Worm (Caenorhabditis elegans): ENCODE results near the gene zen-4.

zen-4 gene

DNA sequence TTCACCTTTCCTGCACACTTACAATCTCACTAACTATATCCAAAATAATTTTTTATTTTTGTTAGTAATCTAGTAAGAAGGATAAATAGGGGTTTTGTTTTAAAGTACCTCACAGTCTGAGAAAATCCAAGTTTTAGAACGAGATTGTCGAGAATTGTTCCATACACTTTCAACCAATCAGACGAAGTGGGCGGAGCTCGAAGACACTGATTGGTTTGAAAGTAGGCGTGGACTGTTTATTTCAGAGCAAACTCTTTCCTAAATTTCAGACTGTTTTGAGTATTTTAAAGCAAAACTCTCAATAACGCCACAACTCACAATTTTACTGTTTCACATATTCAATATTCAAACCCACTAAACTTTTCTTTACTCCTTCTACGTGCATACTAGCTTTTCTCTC lies 47.0 kb upstream of the zen-4 start:
- no peak for TF ChIP-seq F26F4.8 (GFP tag; conservative IDR thresholded peaks at IDR 0.05)
- no peak for TF ChIP-seq lin-15B (tag; optimal IDR thresholded peaks at IDR 0.05)
- TF ChIP-seq Y5F2A.4 (GFP tag; optimal IDR thresholded peaks at IDR 0.05): no peak
- no peak for TF ChIP-seq F44E2.7 (GFP tag; IDR thresholded peaks at IDR 0.05)

DNA sequence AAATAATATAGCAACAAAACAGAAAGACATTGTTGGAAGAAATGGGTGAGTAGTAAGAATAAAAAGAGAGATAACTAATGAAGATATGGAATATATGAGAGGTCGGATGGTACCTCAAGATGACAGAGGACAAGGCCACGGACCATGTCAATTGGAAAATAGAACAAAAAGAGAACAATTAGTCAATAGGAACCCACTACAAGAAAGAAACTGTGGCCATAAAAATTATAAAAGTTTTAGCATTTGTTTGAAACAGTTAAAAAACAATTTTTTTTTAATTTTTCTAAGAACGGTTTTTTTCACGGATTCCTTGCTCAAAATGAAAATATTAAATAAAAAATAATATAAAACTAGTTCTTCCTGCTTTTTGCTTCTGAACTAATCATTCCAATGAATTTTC lies 41.9 kb upstream of the zen-4 start, which contains the start of gene cpg-20:
Gene cpg-20 (minus strand): TSS at position 101 of the 400 bp plus-strand sequence.
- TF ChIP-seq aly-2 (tag; optimal IDR thresholded peaks at IDR 0.05) (no peak), nhr-76 (tag; optimal IDR thresholded peaks at IDR 0.05) (no peak), daf-16 (GFP tag; optimal IDR thresholded peaks at IDR 0.05) (no peak), daf-16 (tag; optimal IDR thresholded peaks at IDR 0.05) (no peak), arid-1 (GFP tag; conservative IDR thresholded peaks at IDR 0.05) (no peak), snpc-1.2 (GFP tag; IDR thresholded peaks at IDR 0.05) (no peak), mdt-29 (GFP tag; IDR thresholded peaks at IDR 0.05) (no peak), hmg-1.1 (GFP tag; IDR thresholded peaks at IDR 0.05) (no peak), dmd-8 (GFP tag; IDR thresholded peaks at IDR 0.05) (no peak), saeg-2 (GFP tag; IDR thresholded peaks at IDR 0.05) (no peak), nhr-11 (tag; optimal IDR thresholded peaks at IDR 0.05) (no peak), mdl-1 (tag; optimal IDR thresholded peaks at IDR 0.05) (no peak), nhr-42 (GFP tag; IDR thresholded peaks at IDR 0.05) (no peak), zfp-2 (tag; optimal IDR thresholded peaks at IDR 0.05) (no peak)

DNA sequence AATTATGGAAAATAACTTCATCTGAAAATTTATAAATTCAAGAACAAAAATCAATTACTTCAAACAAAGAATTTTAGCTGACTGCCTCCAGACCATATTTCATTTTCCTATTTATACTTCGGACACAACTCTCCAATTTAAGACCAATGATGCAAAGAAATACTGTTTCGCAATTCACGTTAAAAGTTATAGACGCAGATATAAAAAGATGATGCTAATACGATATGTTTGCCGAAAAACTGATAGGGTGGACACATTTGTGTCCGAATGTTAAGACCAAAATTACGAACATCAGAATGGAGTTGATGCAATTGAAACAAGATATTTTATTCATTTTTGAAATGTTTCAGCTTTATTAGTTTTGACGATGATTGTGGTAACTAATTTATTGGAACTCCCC lies 38.1 kb upstream of the zen-4 start, which contains the start of gene ugt-19:
Gene ugt-19 (minus strand): TSS at position 28 of the 400 bp plus-strand sequence.
- TF ChIP-seq ceh-82 (tag; optimal IDR thresholded peaks at IDR 0.05): no peak
- no peak for TF ChIP-seq ZK337.2 (GFP tag; IDR thresholded peaks at IDR 0.05)
- TF ChIP-seq daf-16 (GFP tag; optimal IDR thresholded peaks at IDR 0.05): no peak
- TF ChIP-seq daf-16 (tag; optimal IDR thresholded peaks at IDR 0.05): peak; percentile 44
- TF ChIP-seq sdz-12 (GFP tag; optimal IDR thresholded peaks at IDR 0.05): no peak
- TF ChIP-seq dve-1 (tag; optimal IDR thresholded peaks at IDR 0.05; ENCODE audit: insufficient read depth): peak; percentile 21
- no peak for TF ChIP-seq lin-13 (GFP tag; optimal IDR thresholded peaks at IDR 0.05)
- TF ChIP-seq zip-11 (GFP tag; IDR thresholded peaks at IDR 0.05): no peak
- no peak for TF ChIP-seq lin-15B (tag; optimal IDR thresholded peaks at IDR 0.05)
- TF ChIP-seq pqm-1 (tag; optimal IDR thresholded peaks at IDR 0.05): peak; percentile 87
- TF ChIP-seq F10B5.3 (tag; optimal IDR thresholded peaks at IDR 0.05): no peak
- no peak for TF ChIP-seq dmd-8 (GFP tag; IDR thresholded peaks at IDR 0.05)
- TF ChIP-seq hif-1 (tag; optimal IDR thresholded peaks at IDR 0.05): no peak
- no peak for TF ChIP-seq T20F7.1 (GFP tag; optimal IDR thresholded peaks at IDR 0.05)
- no peak for TF ChIP-seq skn-1 (tag; optimal IDR thresholded peaks at IDR 0.05)
- TF ChIP-seq hmg-1.1 (GFP tag; IDR thresholded peaks at IDR 0.05): no peak
- TF ChIP-seq lin-38 (GFP tag; IDR thresholded peaks at IDR 0.05): no peak
- no peak for TF ChIP-seq mxl-2 (GFP tag; conservative IDR thresholded peaks at IDR 0.05)
- no peak for TF ChIP-seq aly-2 (tag; optimal IDR thresholded peaks at IDR 0.05)
- no peak for TF ChIP-seq zip-2 (tag; optimal IDR thresholded peaks at IDR 0.05)
- TF ChIP-seq nhr-42 (GFP tag; IDR thresholded peaks at IDR 0.05): no peak
- no peak for TF ChIP-seq ztf-11 (tag; optimal IDR thresholded peaks at IDR 0.05)
- no peak for TF ChIP-seq D1046.2 (GFP tag; IDR thresholded peaks at IDR 0.05)
- TF ChIP-seq mdl-1 (tag; optimal IDR thresholded peaks at IDR 0.05): no peak
- TF ChIP-seq hlh-30 (tag; optimal IDR thresholded peaks at IDR 0.05; ENCODE audit: insufficient read depth): no peak
- TF ChIP-seq nhr-25 (tag; optimal IDR thresholded peaks at IDR 0.05; ENCODE audit: borderline replicate concordance, insufficient read depth): no peak
- no peak for TF ChIP-seq spr-3 (GFP tag; optimal IDR thresholded peaks at IDR 0.05)
- TF ChIP-seq ZK546.5 (tag; optimal IDR thresholded peaks at IDR 0.05): no peak
- TF ChIP-seq nhr-28 (tag; optimal IDR thresholded peaks at IDR 0.05): peak; percentile 76
- TF ChIP-seq daf-8 (GFP tag; IDR thresholded peaks at IDR 0.05): no peak
- TF ChIP-seq duxl-1 (tag; optimal IDR thresholded peaks at IDR 0.05; ENCODE audit: poor library complexity): no peak
- TF ChIP-seq dmd-6 (GFP tag; IDR thresholded peaks at IDR 0.05): peak; percentile 66; the same call in 1 of the 2 replicates
- no peak for TF ChIP-seq saeg-2 (GFP tag; IDR thresholded peaks at IDR 0.05)
- TF ChIP-seq nhr-41 (GFP tag; IDR thresholded peaks at IDR 0.05): no peak
- TF ChIP-seq nhr-76 (tag; optimal IDR thresholded peaks at IDR 0.05): no peak
- no peak for TF ChIP-seq madf-5 (GFP tag; IDR thresholded peaks at IDR 0.05)
- no peak for TF ChIP-seq set-16 (GFP tag; IDR thresholded peaks at IDR 0.05)
- no peak for TF ChIP-seq cey-2 (tag; optimal IDR thresholded peaks at IDR 0.05; ENCODE audit: borderline replicate concordance, insufficient read depth)
- no peak for TF ChIP-seq madf-9 (GFP tag; conservative IDR thresholded peaks at IDR 0.05)

All from whole organism, L4 larva.